Worm (Caenorhabditis elegans) whole organism, L2 larva: Measurements from ENCODE around the gene cdr-3.

Source experiments
- fos-1 ChIP-seq: fragments of 150-350 bp; optimal IDR thresholded peaks from 2 replicates; lab custom pipeline; 2014; ENCODE audit warnings: missing biosample characterization, missing genetic modification characterization
- nhr-25 ChIP-seq: fragments of 150-350 bp; sonication (generic microtip); optimal IDR thresholded peaks from 3 replicates; lab custom pipeline; 2014; ENCODE audit warnings: missing biosample characterization, missing genetic modification characterization
- unc-39 ChIP-seq: fragments of 150-350 bp; optimal IDR thresholded peaks from 2 replicates; lab custom pipeline; 2014; ENCODE audit warnings: missing biosample characterization, missing genetic modification characterization

DNA sequence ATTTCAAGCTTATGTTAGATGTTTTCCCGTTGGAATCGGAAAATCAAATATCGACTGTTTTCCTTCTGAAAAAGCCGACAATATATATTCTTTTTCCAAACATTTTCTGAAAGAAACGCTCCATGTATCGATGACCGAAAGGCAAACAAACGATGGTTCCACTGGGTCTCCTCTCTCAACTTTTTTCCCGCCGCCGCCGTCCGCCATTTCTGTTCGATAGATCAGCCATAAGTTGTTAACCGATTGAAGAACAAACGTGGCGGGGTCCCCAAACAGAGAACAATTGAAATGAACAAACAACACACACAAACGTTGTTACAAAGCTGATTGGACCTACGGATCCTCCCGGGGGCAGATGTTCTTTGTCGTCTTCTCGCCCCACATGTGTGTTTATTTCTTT lies 49.5 kb upstream of the cdr-3 start:
- TF ChIP-seq nhr-25 (tag; lab: Kevin White, UChicago): no peak
- no peak for TF ChIP-seq unc-39 (tag; lab: Kevin White, UChicago)
- no peak for TF ChIP-seq fos-1 (tag; lab: Kevin White, UChicago)
